Fruit fly (Drosophila melanogaster) whole organism, adult: Measurements from ENCODE around the gene CG3368.

Experiments
- CG11617 ChIP-seq: fragments of 200-800 bp; sonication (Bioruptor generic); optimal IDR thresholded peaks from 2 replicates; lab custom pipeline; 2017; ENCODE audit warnings: mild to moderate bottlenecking, missing biosample characterization, missing genetic modification reagents, missing genetic modification characterization
- CG12768 ChIP-seq: fragments of 200-800 bp; sonication (Bioruptor generic); optimal IDR thresholded peaks from 2 replicates; lab custom pipeline; 2017; ENCODE audit warnings: missing biosample characterization, missing genetic modification characterization, mild to moderate bottlenecking, moderate library complexity, missing genetic modification reagents
- CG14711 ChIP-seq: fragments of 200-800 bp; sonication (Bioruptor generic); optimal IDR thresholded peaks from 2 replicates; lab custom pipeline; 2018; ENCODE audit warnings: missing biosample characterization, mild to moderate bottlenecking, missing genetic modification characterization, moderate library complexity
- CG1620 ChIP-seq: fragments of 200-800 bp; sonication (Bioruptor generic); optimal IDR thresholded peaks from 2 replicates; lab custom pipeline; 2016; ENCODE audit warnings: missing biosample characterization, missing genetic modification characterization
- CG33017 ChIP-seq: fragments of 200-800 bp; sonication (Bioruptor generic); optimal IDR thresholded peaks from 2 replicates; lab custom pipeline; 2018; ENCODE audit warnings: missing biosample characterization, mild to moderate bottlenecking, missing genetic modification characterization, moderate library complexity
- CG5204 ChIP-seq: fragments of 200-800 bp; sonication (Bioruptor generic); optimal IDR thresholded peaks from 2 replicates; lab custom pipeline; 2016; ENCODE audit warnings: missing biosample characterization, missing genetic modification characterization
- CG7045 ChIP-seq: fragments of 200-800 bp; sonication (Bioruptor generic); optimal IDR thresholded peaks from 2 replicates; lab custom pipeline; 2017; ENCODE audit warnings: missing biosample characterization, mild to moderate bottlenecking, missing genetic modification characterization
- CG7101 ChIP-seq: fragments of 200-800 bp; sonication (Bioruptor generic); optimal IDR thresholded peaks from 2 replicates; lab custom pipeline; 2018; ENCODE audit warnings: missing biosample characterization, mild to moderate bottlenecking, missing genetic modification characterization, moderate library complexity
- Clk ChIP-seq: fragments of 200-800 bp; sonication (Bioruptor generic); optimal IDR thresholded peaks from 2 replicates; lab custom pipeline; 2017; ENCODE audit warnings: missing biosample characterization, missing genetic modification characterization
- Crg-1 ChIP-seq: fragments of 200-800 bp; sonication (Bioruptor generic); optimal IDR thresholded peaks from 2 replicates; lab custom pipeline; 2016; ENCODE audit warnings: missing biosample characterization, missing genetic modification characterization
- Hr96 ChIP-seq: fragments of 200-800 bp; sonication (Bioruptor generic); optimal IDR thresholded peaks from 2 replicates; lab custom pipeline; 2016; ENCODE audit warnings: missing biosample characterization, missing genetic modification characterization
- Mnt ChIP-seq: fragments of 200-800 bp; sonication (Bioruptor generic); optimal IDR thresholded peaks from 2 replicates; lab custom pipeline; 2016; ENCODE audit warnings: missing biosample characterization, mild to moderate bottlenecking, missing genetic modification characterization
- bab1 ChIP-seq: fragments of 200-800 bp; sonication (Bioruptor generic); optimal IDR thresholded peaks from 3 replicates; lab custom pipeline; 2019; ENCODE audit warnings: missing biosample characterization, mild to moderate bottlenecking, missing genetic modification characterization, moderate library complexity
- cic ChIP-seq: fragments of 200-800 bp; sonication (Bioruptor generic); optimal IDR thresholded peaks from 2 replicates; lab custom pipeline; 2017; ENCODE audit warnings: missing biosample characterization, mild to moderate bottlenecking, missing genetic modification characterization, moderate library complexity
- cnc ChIP-seq, 2 experiments: fragments of >200 bp; optimal IDR thresholded peaks; 2 replicates each; lab custom pipeline; 2017
- kay ChIP-seq: fragments of 200-800 bp; sonication (Bioruptor generic); peaks from one replicate; lab custom pipeline; 2016; ENCODE audit warnings: missing biosample characterization, missing genetic modification characterization, borderline replicate concordance
- ovo ChIP-seq: fragments of 200-800 bp; sonication (Bioruptor generic); optimal IDR thresholded peaks from 2 replicates; lab custom pipeline; 2016; ENCODE audit warnings: missing biosample characterization, missing genetic modification characterization
- pad ChIP-seq: fragments of 200-800 bp; sonication (Bioruptor generic); optimal IDR thresholded peaks from 3 replicates; lab custom pipeline; 2017; ENCODE audit warnings: missing biosample characterization, missing genetic modification characterization, mild to moderate bottlenecking, moderate library complexity, missing genetic modification reagents
- tj ChIP-seq: fragments of 200-800 bp; sonication (Bioruptor generic); optimal IDR thresholded peaks from 3 replicates; lab custom pipeline; 2017; ENCODE audit warnings: missing biosample characterization, mild to moderate bottlenecking, missing genetic modification characterization, moderate library complexity
- toe ChIP-seq: fragments of 200-800 bp; sonication (Bioruptor generic); optimal IDR thresholded peaks from 2 replicates; lab custom pipeline; 2016; ENCODE audit warnings: missing biosample characterization, missing genetic modification characterization

Gene CG3368

dm6 chr3R:27273118-27274062, 10.2 kb upstream of the CG3368 start, which contains the start of gene CG5934:
CG5934 (plus strand) TSS chr3R:27273705.
- TF ChIP-seq cic (GFP tag; lab: Kevin White, UChicago) (peak; percentile 33), Crg-1 (GFP tag; lab: Kevin White, UChicago) (peak; percentile 82), toe (peak; percentile 36), kay (no peak), Clk (GFP tag; lab: Kevin White, UChicago) (peak; percentile 1), CG5204 (GFP tag; lab: Kevin White, UChicago) (no peak), CG12768 (peak; percentile 71), Mnt (GFP tag; lab: Kevin White, UChicago) (peak; percentile 64), CG1620 (GFP tag; lab: Kevin White, UChicago) (peak; percentile 86), CG7101 (tag; lab: Kevin White, UChicago) (peak; percentile 65), CG7045 (GFP tag; lab: Kevin White, UChicago) (peak; percentile 30), Hr96 (peak; percentile 71), CG33017 (tag; lab: Kevin White, UChicago) (peak; percentile 21), tj (GFP tag; lab: Kevin White, UChicago) (no peak), pad (peak; percentile 64), CG14711 (tag; lab: Kevin White, UChicago) (peak; percentile 80), cnc (optimal IDR thresholded peaks at IDR 0.05; lab: Kevin White, UChicago) (no peak), ovo (GFP tag; lab: Kevin White, UChicago) (no peak), bab1 (no peak), CG11617 (GFP tag; lab: Kevin White, UChicago) (peak; percentile 18)

dm6 chr3R:27274533-27275447, 8.8 kb upstream of the CG3368 start, which contains the start of gene CG5938:
CG5938 (plus strand) TSS chr3R:27274794.
- TF ChIP-seq tj (GFP tag; lab: Kevin White, UChicago), result peak; percentile 24
- peak; percentile 36 for TF ChIP-seq CG11617 (GFP tag; lab: Kevin White, UChicago)
- peak; percentile 64 for TF ChIP-seq pad
- TF ChIP-seq CG7101 (tag; lab: Kevin White, UChicago), result peak; percentile 22
- no peak for TF ChIP-seq Hr96
- TF ChIP-seq Clk (GFP tag; lab: Kevin White, UChicago), result no peak
- no peak for TF ChIP-seq kay
- peak; percentile 16 for TF ChIP-seq CG7045 (GFP tag; lab: Kevin White, UChicago)
- peak; percentile 72 for TF ChIP-seq CG12768
- no peak for TF ChIP-seq CG1620 (GFP tag; lab: Kevin White, UChicago)
- peak; percentile 20 for TF ChIP-seq ovo (GFP tag; lab: Kevin White, UChicago)
- peak; percentile 40 for TF ChIP-seq Mnt (GFP tag; lab: Kevin White, UChicago)
- TF ChIP-seq CG14711 (tag; lab: Kevin White, UChicago), result peak; percentile 58
- no peak for TF ChIP-seq bab1
- TF ChIP-seq Crg-1 (GFP tag; lab: Kevin White, UChicago), result no peak
- no peak for TF ChIP-seq CG5204 (GFP tag; lab: Kevin White, UChicago)
- peak; percentile 36 for TF ChIP-seq toe
- TF ChIP-seq CG33017 (tag; lab: Kevin White, UChicago), result peak; percentile 12
- TF ChIP-seq cic (GFP tag; lab: Kevin White, UChicago), result peak; percentile 78
- no peak for TF ChIP-seq cnc (optimal IDR thresholded peaks at IDR 0.05; lab: Kevin White, UChicago)

dm6 chr3R:27279478-27279877, 4.1 kb upstream of the CG3368 start:
- TF ChIP-seq kay (no peak), Mnt (GFP tag; lab: Kevin White, UChicago) (no peak), pad (no peak), Crg-1 (GFP tag; lab: Kevin White, UChicago) (no peak), CG5204 (GFP tag; lab: Kevin White, UChicago) (no peak), CG12768 (no peak), CG11617 (GFP tag; lab: Kevin White, UChicago) (no peak)

- TF ChIP-seq Mnt (GFP tag; lab: Kevin White, UChicago) (peak; percentile 70), pad (peak; percentile 63), CG12768 (peak; percentile 93), kay (no peak), CG5204 (GFP tag; lab: Kevin White, UChicago) (peak; percentile 79), CG33017 (tag; lab: Kevin White, UChicago) (peak; percentile 92), CG11617 (GFP tag; lab: Kevin White, UChicago) (peak; percentile 74), Clk (GFP tag; lab: Kevin White, UChicago) (peak; percentile 70), Hr96 (peak; percentile 87), ovo (GFP tag; lab: Kevin White, UChicago) (peak; percentile 19), CG1620 (GFP tag; lab: Kevin White, UChicago) (peak; percentile 47), toe (peak; percentile 58), CG7101 (tag; lab: Kevin White, UChicago) (peak; percentile 90), cnc (optimal IDR thresholded peaks at IDR 0.05; lab: Kevin White, UChicago) (no peak), tj (GFP tag; lab: Kevin White, UChicago) (peak; percentile 52), CG14711 (tag; lab: Kevin White, UChicago) (peak; percentile 83), cic (GFP tag; lab: Kevin White, UChicago) (peak; percentile 96), bab1 (peak; percentile 81), Crg-1 (GFP tag; lab: Kevin White, UChicago) (peak; percentile 81), CG7045 (GFP tag; lab: Kevin White, UChicago) (peak; percentile 81)
These were observed 2.4 kb upstream of the CG3368 start for dm6 chr3R:27281022-27281810.
